Fruit fly (Drosophila melanogaster) whole organism, larva: Measurements from ENCODE around the gene Smg5.

Experiments used
- noc ChIP-seq: fragments of 200-800 bp; sonication (Bioruptor generic); optimal IDR thresholded peaks from 3 replicates; lab custom pipeline; 2019; ENCODE audit warnings: missing biosample characterization, mild to moderate bottlenecking, missing genetic modification characterization, moderate library complexity

Gene Smg5

dm6 chr2L:13900111-13900930 lies 4.1 kb downstream of the Smg5 start:
- no peak for TF ChIP-seq noc (tag; lab: Kevin White, UChicago)

dm6 chr2L:13893439-13893838 lies 11.0 kb downstream of the Smg5 start:
- TF ChIP-seq noc (tag; lab: Kevin White, UChicago), result no peak

dm6 chr2L:13892826-13893225 lies 11.6 kb downstream of the Smg5 start:
- no peak for TF ChIP-seq noc (tag; lab: Kevin White, UChicago)

- TF ChIP-seq noc (tag; lab: Kevin White, UChicago), result no peak
These were observed 14.5 kb downstream of the Smg5 start for dm6 chr2L:13889934-13890333.

dm6 chr2L:13886326-13887073 lies 18.0 kb downstream of the Smg5 start:
- no peak for TF ChIP-seq noc (tag; lab: Kevin White, UChicago)

dm6 chr2L:13884678-13885303 lies 19.7 kb downstream of the Smg5 start:
- no peak for TF ChIP-seq noc (tag; lab: Kevin White, UChicago)

- no peak for TF ChIP-seq noc (tag; lab: Kevin White, UChicago)
These were observed 20.3 kb downstream of the Smg5 start for dm6 chr2L:13884063-13884656.

dm6 chr2L:13881939-13882338 lies 22.5 kb downstream of the Smg5 start:
- peak; percentile 83 for TF ChIP-seq noc (tag; lab: Kevin White, UChicago)

- no peak for TF ChIP-seq noc (tag; lab: Kevin White, UChicago)
These were observed 23.0 kb downstream of the Smg5 start for dm6 chr2L:13881387-13881902.

dm6 chr2L:13878801-13879200 lies 25.7 kb downstream of the Smg5 start:
- peak; percentile 31 for TF ChIP-seq noc (tag; lab: Kevin White, UChicago)

dm6 chr2L:13877934-13878580 lies 26.4 kb downstream of the Smg5 start:
- no peak for TF ChIP-seq noc (tag; lab: Kevin White, UChicago)

- no peak for TF ChIP-seq noc (tag; lab: Kevin White, UChicago)
These were observed 27.8 kb downstream of the Smg5 start for dm6 chr2L:13876698-13877097.

- TF ChIP-seq noc (tag; lab: Kevin White, UChicago), result no peak
These were observed 31.3 kb downstream of the Smg5 start for dm6 chr2L:13873147-13873546.

dm6 chr2L:13869400-13869799 lies 35.1 kb downstream of the Smg5 start:
- TF ChIP-seq noc (tag; lab: Kevin White, UChicago), result no peak

- TF ChIP-seq noc (tag; lab: Kevin White, UChicago), result no peak
These were observed 36.8 kb downstream of the Smg5 start for dm6 chr2L:13867653-13868052.
